Fruit fly (Drosophila melanogaster): Measurements from ENCODE around the gene CG34251.

Gene CG34251

DNA sequence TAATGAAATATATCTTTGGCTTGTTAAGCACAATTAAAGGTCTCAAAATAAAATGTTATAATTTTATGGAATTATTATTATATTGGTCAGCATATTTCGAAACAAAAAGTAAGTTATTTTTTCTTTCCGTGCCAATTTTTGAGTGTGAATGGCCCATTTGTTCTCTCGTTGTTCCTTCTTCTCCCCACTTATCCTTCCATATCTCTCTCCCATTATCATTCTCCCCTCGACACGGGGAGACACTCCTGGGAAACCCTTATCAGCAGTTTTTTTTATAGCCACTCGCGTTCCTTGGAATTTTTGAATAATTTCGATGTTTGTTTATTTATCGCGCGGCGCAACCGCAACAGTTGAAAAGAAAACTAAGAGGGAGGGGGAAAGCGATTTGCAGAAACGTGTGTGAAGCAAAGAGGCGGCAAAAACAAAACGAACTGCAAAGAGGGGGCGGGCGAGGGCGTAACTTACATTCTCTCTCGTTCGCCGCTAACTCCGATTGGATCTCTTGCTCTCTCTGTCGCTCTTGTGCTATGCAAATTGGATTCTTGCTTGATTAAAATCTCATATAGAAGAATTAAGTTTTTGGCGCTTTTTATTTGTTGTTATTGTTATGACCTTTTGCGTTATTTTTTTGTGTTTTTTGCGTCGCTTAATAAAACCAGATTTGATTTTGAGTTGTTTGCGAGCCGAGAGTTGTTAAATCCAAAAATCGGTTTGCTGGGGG, 3.6 kb upstream of the CG34251 start:
- TF ChIP-seq Hr78 (GFP tag; optimal IDR thresholded peaks at IDR 0.05): no peak
- TF ChIP-seq CG32264 (GFP tag; optimal IDR thresholded peaks at IDR 0.05): no peak
- peak; percentile 22 for TF ChIP-seq fru (GFP tag; optimal IDR thresholded peaks at IDR 0.05)
- peak; percentile 93 for TF ChIP-seq psq (GFP tag; optimal IDR thresholded peaks at IDR 0.05)
- TF ChIP-seq foxo (GFP tag; optimal IDR thresholded peaks at IDR 0.05): peak in 1 of 2 experiments; percentile 15

DNA sequence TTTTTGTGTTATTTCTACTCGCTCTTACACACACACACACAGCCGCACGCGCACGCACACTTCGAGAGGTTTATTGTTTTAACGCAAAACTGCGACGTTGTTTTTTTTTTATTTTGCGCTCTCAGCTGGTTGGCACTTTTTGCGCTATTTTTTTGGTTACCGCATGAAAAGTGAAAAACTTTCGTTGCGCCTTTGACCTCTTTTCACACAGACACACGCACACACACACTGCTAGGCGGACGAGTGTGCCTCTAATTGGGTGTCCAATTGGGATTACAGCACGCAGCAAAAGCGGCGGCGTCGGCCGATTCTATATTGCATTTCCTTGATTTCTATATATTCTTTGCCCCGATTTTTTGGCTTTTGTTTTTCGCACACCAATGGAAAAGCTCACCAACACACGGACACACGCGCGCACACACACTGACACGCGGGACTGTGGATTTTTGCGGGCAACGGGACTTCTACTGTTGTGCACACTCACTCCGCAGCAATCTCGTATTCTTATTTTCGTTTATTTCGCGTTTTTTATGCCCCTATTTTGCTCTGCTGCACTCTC, 3.0 kb upstream of the CG34251 start:
- TF ChIP-seq psq (GFP tag; optimal IDR thresholded peaks at IDR 0.05) (no peak), Abd-B (GFP tag; optimal IDR thresholded peaks at IDR 0.05) (peak; percentile 29), jim (GFP tag; optimal IDR thresholded peaks at IDR 0.05) (peak; percentile 62)

DNA sequence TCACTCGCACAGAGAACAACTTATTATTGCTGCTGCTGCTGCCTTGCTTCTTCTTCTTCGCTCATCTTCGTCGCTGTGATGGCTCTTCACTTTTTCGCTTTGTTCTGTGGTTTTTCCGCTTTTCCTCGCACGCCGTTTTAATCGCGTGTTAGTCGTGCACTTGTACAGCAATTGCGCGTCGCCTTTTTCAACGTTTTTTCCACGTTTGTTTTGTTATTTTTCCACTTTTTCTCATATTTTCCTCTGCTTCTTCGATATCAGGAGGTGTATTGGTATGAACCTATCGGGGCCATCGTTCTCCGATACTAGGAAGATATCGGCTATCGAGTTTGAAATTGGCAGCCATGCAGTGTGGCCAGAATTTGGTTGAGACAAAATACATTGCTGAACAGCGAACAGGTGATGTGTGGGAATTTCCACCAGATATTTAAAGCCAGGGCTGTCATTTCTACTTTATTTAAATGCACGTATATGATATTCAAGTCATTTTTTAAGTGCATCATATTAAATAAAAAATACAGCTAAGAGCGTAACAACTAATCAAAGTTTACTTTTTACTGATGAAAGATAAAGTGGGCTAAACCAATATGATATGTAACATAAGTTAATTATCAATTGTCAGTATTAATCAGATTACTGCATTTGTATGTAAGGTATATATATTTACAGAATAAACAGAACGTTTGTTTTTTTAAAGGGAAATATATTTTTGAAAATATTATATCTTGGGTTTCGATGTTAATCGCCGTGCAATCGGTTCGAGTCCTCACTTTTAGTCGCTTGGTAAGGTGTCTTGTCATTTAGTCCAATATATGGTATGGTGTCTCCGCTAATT, 2.3 kb upstream of the CG34251 start, which contains the start of gene Crtc:
Gene Crtc (minus strand): TSS at position 290 of the 835 bp plus-strand sequence.
- peak; percentile 25 for TF ChIP-seq woc (GFP tag; optimal IDR thresholded peaks at IDR 0.05)
- TF ChIP-seq Myc (optimal IDR thresholded peaks at IDR 0.05): peak; percentile 70
- peak; percentile 17 for TF ChIP-seq h (GFP tag; optimal IDR thresholded peaks at IDR 0.05)
- peak in 1 of 2 experiments; percentile 43 for TF ChIP-seq foxo (GFP tag; optimal IDR thresholded peaks at IDR 0.05)
- no peak for TF ChIP-seq Dfd (GFP tag; optimal IDR thresholded peaks at IDR 0.05)
- peak; percentile 69 for TF ChIP-seq psq (GFP tag; optimal IDR thresholded peaks at IDR 0.05)
- no peak for TF ChIP-seq usp (GFP tag; optimal IDR thresholded peaks at IDR 0.05)
- no peak for TF ChIP-seq Vsx2 (GFP tag; optimal IDR thresholded peaks at IDR 0.05; ENCODE audit: partially characterized antibody)
- TF ChIP-seq Sp1 (GFP tag; optimal IDR thresholded peaks at IDR 0.05): peak; percentile 39
- peak; percentile 46 for TF ChIP-seq HLH106 (tag; optimal IDR thresholded peaks at IDR 0.05)
- TF ChIP-seq Rel (GFP tag; optimal IDR thresholded peaks at IDR 0.05): no peak
- peak; percentile 95 for TF ChIP-seq Rel (tag; optimal IDR thresholded peaks at IDR 0.05)
- TF ChIP-seq fru (GFP tag; optimal IDR thresholded peaks at IDR 0.05): peak; percentile 47
- TF ChIP-seq dsf (GFP tag; optimal IDR thresholded peaks at IDR 0.05; ENCODE audit: borderline replicate concordance): no peak

DNA sequence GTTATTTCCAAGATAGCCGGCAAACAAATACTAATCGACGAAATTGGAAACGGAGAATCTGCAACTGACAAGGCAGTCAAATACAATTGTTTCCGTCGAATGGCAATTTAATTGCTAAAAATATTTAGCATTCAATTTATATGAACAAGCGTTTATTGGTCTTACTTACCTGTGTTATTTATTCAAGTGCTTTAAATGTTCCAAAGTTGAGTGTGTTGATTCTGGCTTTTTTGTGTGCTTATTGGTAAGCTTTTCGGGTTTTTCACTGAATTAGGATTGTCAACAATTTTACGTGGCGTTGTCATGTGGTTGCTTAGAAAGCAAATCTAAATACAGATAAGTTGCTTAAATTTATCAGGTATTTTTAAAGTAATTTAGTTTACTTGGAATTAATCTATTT, 346 bp downstream of the CG34251 start:
- TF ChIP-seq Sp1 (GFP tag; optimal IDR thresholded peaks at IDR 0.05) (no peak), Rel (GFP tag; optimal IDR thresholded peaks at IDR 0.05) (no peak), Rel (tag; optimal IDR thresholded peaks at IDR 0.05) (no peak), fru (GFP tag; optimal IDR thresholded peaks at IDR 0.05) (no peak)

DNA sequence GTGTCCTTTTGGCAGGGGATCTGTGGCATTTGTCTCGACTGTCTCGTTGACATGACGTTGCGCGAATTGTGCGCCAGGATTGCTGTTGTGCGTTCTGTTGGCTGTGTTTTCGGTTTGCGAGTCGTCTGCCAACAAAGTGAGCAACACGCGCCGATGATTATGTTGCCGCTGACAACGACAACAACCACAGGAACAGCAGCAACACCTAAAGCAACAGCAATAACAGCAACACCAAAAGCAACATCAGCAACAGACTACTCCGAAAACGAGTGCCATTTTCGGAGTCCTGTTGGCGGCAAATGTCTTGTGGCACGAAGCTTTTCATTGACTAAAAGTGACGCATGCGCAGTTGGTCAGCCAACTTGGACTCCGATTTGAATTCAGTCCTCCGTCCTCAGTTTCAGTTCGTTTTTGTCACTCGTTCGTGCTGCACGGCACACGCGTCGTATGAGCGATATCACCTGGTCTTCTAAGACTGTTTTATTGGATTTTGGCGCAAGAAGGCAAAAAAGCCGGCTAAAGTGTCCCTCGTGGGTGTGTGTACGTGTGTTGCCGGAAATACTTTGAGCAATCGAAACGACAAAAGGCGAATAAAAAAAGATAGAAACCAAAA, 18.3 kb downstream of the CG34251 start, which contains the start of gene Ccn:
Gene Ccn (plus strand): TSS at position 437 of the 613 bp plus-strand sequence.
- TF ChIP-seq sage (GFP tag; optimal IDR thresholded peaks at IDR 0.05) (no peak), dsf (GFP tag; optimal IDR thresholded peaks at IDR 0.05; ENCODE audit: borderline replicate concordance) (no peak), Dif (GFP tag; optimal IDR thresholded peaks at IDR 0.05; ENCODE audit: partially characterized antibody) (no peak), woc (GFP tag; optimal IDR thresholded peaks at IDR 0.05) (no peak), Mio (GFP tag; optimal IDR thresholded peaks at IDR 0.05) (no peak), CrebA (GFP tag; optimal IDR thresholded peaks at IDR 0.05; ENCODE audit: borderline replicate concordance) (no peak), CG9705 (GFP tag; optimal IDR thresholded peaks at IDR 0.05) (no peak), CG32264 (GFP tag; optimal IDR thresholded peaks at IDR 0.05) (no peak), h (GFP tag; optimal IDR thresholded peaks at IDR 0.05) (no peak), rgr (GFP tag; optimal IDR thresholded peaks at IDR 0.05) (no peak), Hr78 (GFP tag; optimal IDR thresholded peaks at IDR 0.05) (no peak), Sp1 (GFP tag; optimal IDR thresholded peaks at IDR 0.05) (no peak), Hr83 (GFP tag; optimal IDR thresholded peaks at IDR 0.05; ENCODE audit: poor library complexity, severe bottlenecking) (no peak), jim (GFP tag; optimal IDR thresholded peaks at IDR 0.05) (no peak), fru (GFP tag; optimal IDR thresholded peaks at IDR 0.05) (no peak)

All from whole organism, wandering third instar larva.